Worm (Caenorhabditis elegans): ENCODE results near the gene ceh-57.
A peak's percentile ranks its signal among the peaks of the same experiment; 100 is the strongest.

Gene ceh-57

DNA sequence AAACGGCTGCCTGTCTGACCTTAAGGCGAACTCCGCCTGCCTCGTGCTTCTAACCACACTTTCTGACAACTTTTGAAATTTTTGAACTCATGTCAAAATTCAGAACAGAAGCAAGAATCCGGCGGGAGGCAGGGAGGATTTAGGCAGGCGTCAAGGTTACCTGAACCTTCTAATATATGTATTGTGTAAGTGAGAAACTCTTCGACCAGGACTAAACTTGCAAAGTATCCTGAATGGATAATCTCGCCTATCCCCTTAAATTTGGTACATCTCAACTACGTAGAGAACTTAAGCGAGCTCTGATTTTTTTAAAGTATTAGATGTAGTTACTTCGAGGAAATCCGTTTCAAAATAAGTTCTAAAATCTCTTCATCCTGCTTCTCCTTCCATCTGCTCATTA, 43.9 kb upstream of the ceh-57 start, which contains the start of gene E04D5.5:
Gene E04D5.5 (plus strand): TSS at position 301 of the 400 bp plus-strand sequence.
- TF ChIP-seq sdz-38 (tag; optimal IDR thresholded peaks at IDR 0.05): no peak
- no peak for TF ChIP-seq ekl-4 (GFP tag; IDR thresholded peaks at IDR 0.05)
- no peak for TF ChIP-seq ztf-3 (GFP tag; optimal IDR thresholded peaks at IDR 0.05)
- no peak for TF ChIP-seq mxl-1 (tag; optimal IDR thresholded peaks at IDR 0.05)
- TF ChIP-seq ets-4 (GFP tag; optimal IDR thresholded peaks at IDR 0.05): no peak
- no peak for TF ChIP-seq chd-7 (tag; optimal IDR thresholded peaks at IDR 0.05)
- no peak for TF ChIP-seq attf-3 (GFP tag; conservative IDR thresholded peaks at IDR 0.05)
- no peak for TF ChIP-seq fkh-3 (tag; optimal IDR thresholded peaks at IDR 0.05)
- TF ChIP-seq gei-17 (GFP tag; optimal IDR thresholded peaks at IDR 0.05): no peak
- no peak for TF ChIP-seq F39B2.1 (GFP tag; IDR thresholded peaks at IDR 0.05)
- TF ChIP-seq nfya-2 (GFP tag; IDR thresholded peaks at IDR 0.05): no peak
- TF ChIP-seq madf-8 (GFP tag; conservative IDR thresholded peaks at IDR 0.05): no peak
- TF ChIP-seq B0261.1 (tag; optimal IDR thresholded peaks at IDR 0.05): no peak
- no peak for TF ChIP-seq unc-130 (GFP tag; optimal IDR thresholded peaks at IDR 0.05)
- TF ChIP-seq tbp1 (GFP tag; optimal IDR thresholded peaks at IDR 0.05): no peak
- TF ChIP-seq mel-28 (tag; optimal IDR thresholded peaks at IDR 0.05; ENCODE audit: borderline replicate concordance): no peak
- no peak for TF ChIP-seq ceh-27 (GFP tag; optimal IDR thresholded peaks at IDR 0.05)
- TF ChIP-seq somi-1 (GFP tag; optimal IDR thresholded peaks at IDR 0.05): no peak
- TF ChIP-seq nfya-1 (tag; optimal IDR thresholded peaks at IDR 0.05; ENCODE audit: borderline replicate concordance, insufficient read depth): no peak

DNA sequence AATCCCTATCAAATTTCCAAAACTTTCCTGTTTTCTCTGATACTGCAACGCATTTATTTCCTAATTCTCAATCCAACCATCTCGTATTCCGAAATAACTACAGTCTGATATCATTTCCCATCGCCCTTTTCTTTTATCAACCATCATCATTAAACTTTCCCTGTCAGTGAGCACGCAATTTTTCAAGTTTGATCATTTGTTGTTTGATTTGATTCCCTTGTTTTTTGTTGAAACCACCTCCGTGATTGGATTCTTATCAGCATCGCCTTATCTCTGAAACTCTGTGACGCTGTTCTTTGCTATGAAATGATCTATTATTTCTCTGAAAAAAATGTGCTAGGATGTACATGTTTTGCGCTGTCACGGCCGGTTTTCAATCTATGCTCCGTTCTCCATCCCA, 35.9 kb upstream of the ceh-57 start:
- TF ChIP-seq egl-44 (GFP tag; IDR thresholded peaks at IDR 0.05) (no peak), nhr-80 (tag; optimal IDR thresholded peaks at IDR 0.05) (peak; percentile 92)

DNA sequence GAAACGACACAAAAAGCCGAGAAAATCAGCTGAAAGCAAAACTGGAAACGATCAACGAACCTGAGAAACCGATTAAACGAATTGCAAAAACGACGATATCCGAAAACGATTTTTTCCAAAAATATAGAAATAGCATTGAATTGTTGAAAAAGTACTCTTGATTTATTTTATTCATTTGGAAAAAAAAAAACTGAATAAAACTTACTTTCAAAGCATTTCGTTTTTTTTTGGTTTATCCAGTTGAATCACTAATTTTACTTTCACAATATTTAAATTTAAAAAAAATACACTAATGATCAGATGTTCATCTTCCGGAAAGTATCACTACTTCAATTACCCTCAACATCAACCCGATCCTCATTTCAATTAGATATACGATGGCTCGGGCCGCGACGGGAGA, 29.5 kb upstream of the ceh-57 start, which contains the start of gene T09F3.5:
Gene T09F3.5 (plus strand): TSS at position 301 of the 400 bp plus-strand sequence.
- TF ChIP-seq ztf-25 (GFP tag; IDR thresholded peaks at IDR 0.05) (no peak), snpc-1.1 (tag; optimal IDR thresholded peaks at IDR 0.05; ENCODE audit: insufficient read depth) (no peak), bed-1 (GFP tag; IDR thresholded peaks at IDR 0.05) (no peak), F49E8.2 (tag; optimal IDR thresholded peaks at IDR 0.05; ENCODE audit: insufficient read depth) (no peak), ceh-79 (tag; optimal IDR thresholded peaks at IDR 0.05) (no peak), attf-3 (GFP tag; conservative IDR thresholded peaks at IDR 0.05) (no peak), F23B12.7 (tag; optimal IDR thresholded peaks at IDR 0.05; ENCODE audit: insufficient read depth) (no peak), mxl-1 (tag; optimal IDR thresholded peaks at IDR 0.05) (no peak), nhr-179 (tag; optimal IDR thresholded peaks at IDR 0.05) (no peak), F10E7.11 (tag; optimal IDR thresholded peaks at IDR 0.05) (no peak)

DNA sequence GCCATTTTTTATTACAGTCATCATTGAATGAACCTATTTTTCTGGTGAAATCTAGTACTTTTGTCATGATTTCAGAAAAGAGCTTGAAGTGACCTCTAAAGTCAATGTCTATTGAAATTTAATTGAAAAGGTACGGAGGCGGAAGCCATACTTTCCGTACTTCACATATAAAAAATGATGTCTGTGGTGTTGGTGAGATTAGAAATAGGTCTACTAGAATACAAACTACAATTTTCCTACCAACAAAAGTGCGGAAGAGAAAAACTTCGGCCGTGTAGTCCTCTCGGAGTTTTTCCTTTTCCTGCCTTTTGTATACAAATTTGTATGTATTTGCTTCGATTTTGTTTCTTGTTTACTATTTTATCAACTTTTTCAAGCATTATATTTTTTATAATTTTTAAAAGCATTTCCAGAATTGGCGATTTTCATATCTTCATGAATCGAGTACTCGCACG, 28.2 kb upstream of the ceh-57 start, which contains the start of gene T09F3.4:
Gene T09F3.4 (plus strand): TSS at position 405 of the 455 bp plus-strand sequence.
- TF ChIP-seq ceh-27 (GFP tag; optimal IDR thresholded peaks at IDR 0.05) (peak; percentile 33), madf-6 (GFP tag; IDR thresholded peaks at IDR 0.05) (peak; percentile 82), ekl-4 (GFP tag; IDR thresholded peaks at IDR 0.05) (0 out of 2 replicates have a peak, but pooled peaks have one; percentile 49), lin-54 (GFP tag; optimal IDR thresholded peaks at IDR 0.05) (peak; percentile 63), gei-17 (GFP tag; optimal IDR thresholded peaks at IDR 0.05) (no peak), ztf-25 (GFP tag; IDR thresholded peaks at IDR 0.05) (0 out of 2 replicates have a peak, but pooled peaks have one; percentile 56), nfyb-1 (GFP tag; IDR thresholded peaks at IDR 0.05) (no peak), ZK185.1 (tag; optimal IDR thresholded peaks at IDR 0.05; ENCODE audit: poor library complexity, severe bottlenecking) (peak; percentile 76), athp-1 (tag; optimal IDR thresholded peaks at IDR 0.05) (peak; percentile 61), snpc-4 (GFP tag; optimal IDR thresholded peaks at IDR 0.05) (peak; percentile 33), snpc-4 (tag; optimal IDR thresholded peaks at IDR 0.05) (peak in 2 of 4 experiments; percentile 15 to 19), hsf-1 (GFP tag; IDR thresholded peaks at IDR 0.05) (peak; percentile 58; the same call in 1 of the 2 replicates), madf-10 (tag; optimal IDR thresholded peaks at IDR 0.05) (peak; percentile 39), lir-1 (GFP tag; conservative IDR thresholded peaks at IDR 0.05) (peak; percentile 58; the same call in 1 of the 2 replicates), F10E7.11 (tag; optimal IDR thresholded peaks at IDR 0.05) (no peak), D2030.7 (GFP tag; IDR thresholded peaks at IDR 0.05) (peak; percentile 81), snpc-1.3 (tag; optimal IDR thresholded peaks at IDR 0.05; ENCODE audit: insufficient read depth) (no peak), rcor-1 (GFP tag; IDR thresholded peaks at IDR 0.05) (peak; percentile 72), Y79H2A.3 (GFP tag; conservative IDR thresholded peaks at IDR 0.05) (0 out of 2 replicates have a peak, but pooled peaks have one; percentile 30), tbp1 (GFP tag; optimal IDR thresholded peaks at IDR 0.05) (peak; percentile 40)

All from whole organism, young adult.